Worm (Caenorhabditis elegans): ENCODE data around the gene C52B9.4.

Gene C52B9.4

DNA sequence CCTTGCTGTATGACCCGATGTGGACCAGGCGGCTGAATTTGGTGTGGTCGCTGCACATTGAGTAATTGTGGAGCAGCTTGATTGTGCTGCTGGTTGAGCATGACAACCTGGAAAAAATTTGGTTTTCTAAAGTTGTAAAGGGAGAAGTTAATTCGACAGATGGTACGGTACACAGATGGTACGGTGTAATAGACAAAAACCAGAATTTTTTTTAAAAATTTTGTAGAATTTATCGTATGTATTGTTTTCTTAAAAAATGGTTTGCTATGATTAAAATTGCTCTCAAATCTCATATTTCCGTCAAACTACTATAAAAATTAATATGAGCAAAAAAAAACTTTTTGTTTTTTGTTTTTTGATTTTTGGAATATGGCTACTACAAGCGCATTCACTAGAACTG is 46.4 kb downstream of the C52B9.4 start, which contains the start of gene pqn-15:
Gene pqn-15 (minus strand): TSS at position 101 of the 400 bp plus-strand sequence.
- TF ChIP-seq dpl-1 (GFP tag; optimal IDR thresholded peaks at IDR 0.05) (no peak), snpc-1.3 (tag; optimal IDR thresholded peaks at IDR 0.05; ENCODE audit: insufficient read depth) (no peak), nfya-1 (tag; optimal IDR thresholded peaks at IDR 0.05; ENCODE audit: borderline replicate concordance, insufficient read depth) (no peak), akir-1 (GFP tag; optimal IDR thresholded peaks at IDR 0.05) (no peak), nhr-120 (GFP tag; IDR thresholded peaks at IDR 0.05) (no peak), madf-8 (GFP tag; conservative IDR thresholded peaks at IDR 0.05) (no peak), bed-1 (GFP tag; IDR thresholded peaks at IDR 0.05) (no peak), hmg-1.2 (GFP tag; IDR thresholded peaks at IDR 0.05) (no peak), B0261.1 (tag; optimal IDR thresholded peaks at IDR 0.05) (no peak)

DNA sequence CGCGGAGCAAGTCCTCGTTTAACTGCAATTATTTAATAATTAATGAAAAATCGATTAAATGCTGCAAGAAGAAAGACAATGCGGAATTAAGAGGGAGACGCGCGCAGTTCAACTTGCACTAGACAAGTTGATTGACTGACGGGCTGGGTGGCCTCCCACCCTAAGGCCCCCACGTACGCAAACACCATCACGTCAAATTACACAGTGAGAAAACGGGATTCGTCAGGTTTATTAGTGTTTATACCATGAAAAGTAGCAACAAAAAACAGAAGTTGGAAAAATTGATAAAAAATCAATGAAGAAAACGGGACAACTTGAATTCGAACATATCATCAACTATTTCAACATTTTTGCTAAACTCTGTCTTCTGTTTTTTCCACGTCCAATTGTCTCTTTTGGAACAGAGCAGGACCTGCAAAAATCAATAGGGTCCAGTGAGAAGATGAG is 47.1 kb downstream of the C52B9.4 start:
- no peak for TF ChIP-seq ztf-3 (GFP tag; optimal IDR thresholded peaks at IDR 0.05)
- no peak for TF ChIP-seq F49E8.2 (tag; optimal IDR thresholded peaks at IDR 0.05; ENCODE audit: insufficient read depth)
- no peak for TF ChIP-seq nhr-120 (GFP tag; IDR thresholded peaks at IDR 0.05)
- no peak for TF ChIP-seq F23B12.7 (tag; optimal IDR thresholded peaks at IDR 0.05; ENCODE audit: insufficient read depth)
- no peak for TF ChIP-seq T07F8.4 (tag; optimal IDR thresholded peaks at IDR 0.05)
- no peak for TF ChIP-seq B0261.1 (tag; optimal IDR thresholded peaks at IDR 0.05)
- TF ChIP-seq fkh-3 (tag; optimal IDR thresholded peaks at IDR 0.05): no peak
- peak; percentile 81 for TF ChIP-seq nhr-80 (tag; optimal IDR thresholded peaks at IDR 0.05)
- TF ChIP-seq F37B4.10 (GFP tag; IDR thresholded peaks at IDR 0.05): no peak
- TF ChIP-seq cebp-1 (GFP tag; IDR thresholded peaks at IDR 0.05): no peak
- no peak for TF ChIP-seq cebp-1 (tag; optimal IDR thresholded peaks at IDR 0.05)
- peak; percentile 39 for TF ChIP-seq attf-5 (GFP tag; optimal IDR thresholded peaks at IDR 0.05)
- TF ChIP-seq let-607 (tag; optimal IDR thresholded peaks at IDR 0.05): peak; percentile 11 to 20
- no peak for TF ChIP-seq somi-1 (GFP tag; optimal IDR thresholded peaks at IDR 0.05)
- no peak for TF ChIP-seq hlh-26 (GFP tag; conservative IDR thresholded peaks at IDR 0.05)
- TF ChIP-seq snpc-1.3 (tag; optimal IDR thresholded peaks at IDR 0.05; ENCODE audit: insufficient read depth): no peak
- no peak for TF ChIP-seq lsl-1 (GFP tag; optimal IDR thresholded peaks at IDR 0.05)
- TF ChIP-seq rcor-1 (GFP tag; IDR thresholded peaks at IDR 0.05): no peak

DNA sequence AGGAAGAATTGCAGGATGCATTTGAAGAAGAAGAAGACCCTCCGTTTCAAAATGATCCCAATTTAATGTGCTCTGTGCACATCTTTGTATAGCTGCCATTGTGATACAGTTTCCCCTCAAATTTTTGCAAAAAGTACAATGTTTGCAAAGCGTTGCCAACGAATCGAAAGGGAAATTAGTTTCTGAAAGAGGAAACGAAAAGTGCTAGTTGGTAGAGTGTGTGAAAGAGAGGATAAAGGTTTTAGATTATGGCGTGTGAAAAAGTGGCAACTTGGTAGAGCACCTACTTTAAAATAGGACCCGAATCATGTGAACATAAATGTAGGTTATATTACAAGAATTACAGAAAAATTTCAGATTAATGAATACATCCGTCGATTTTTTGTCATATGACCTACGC is 51.2 kb downstream of the C52B9.4 start, which contains the start of gene C52B9.8:
Gene C52B9.8 (minus strand): TSS at position 101 of the 400 bp plus-strand sequence.
- TF ChIP-seq ekl-4 (GFP tag; IDR thresholded peaks at IDR 0.05): no peak
- TF ChIP-seq ztf-25 (GFP tag; IDR thresholded peaks at IDR 0.05): no peak
- no peak for TF ChIP-seq lir-1 (GFP tag; conservative IDR thresholded peaks at IDR 0.05)
- no peak for TF ChIP-seq K11D2.4 (GFP tag; IDR thresholded peaks at IDR 0.05)
- TF ChIP-seq attf-6 (GFP tag; IDR thresholded peaks at IDR 0.05): no peak
- TF ChIP-seq madf-6 (GFP tag; IDR thresholded peaks at IDR 0.05): no peak
- TF ChIP-seq dpl-1 (GFP tag; optimal IDR thresholded peaks at IDR 0.05): no peak
- no peak for TF ChIP-seq sdz-38 (tag; optimal IDR thresholded peaks at IDR 0.05)
- TF ChIP-seq ztf-26 (tag; optimal IDR thresholded peaks at IDR 0.05): no peak

All from whole organism, young adult.